Worm (Caenorhabditis elegans): Measurements from ENCODE around the gene sru-3.

DNA sequence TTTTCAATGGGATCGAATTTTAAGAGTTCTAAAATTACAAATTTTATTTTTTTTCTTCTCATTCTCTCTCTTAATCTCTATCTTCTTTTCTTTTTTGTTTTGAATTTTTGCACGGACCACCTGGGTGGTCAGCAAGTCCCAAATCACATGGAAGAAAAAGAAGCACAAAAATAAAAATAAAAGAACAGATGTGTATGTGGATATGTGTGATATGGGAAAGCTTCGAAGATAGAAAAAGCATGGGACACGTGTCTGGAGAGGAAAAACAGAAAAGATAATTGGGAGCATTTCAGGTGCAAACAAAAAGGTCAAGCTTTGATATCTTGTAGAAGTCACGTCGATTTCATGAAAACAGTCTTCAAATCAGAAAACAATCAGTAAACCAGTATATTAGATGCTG, 49.2 kb upstream of the sru-3 start, which contains the start of gene hsp-12.6:
- TF ChIP-seq nhr-25 (tag; optimal IDR thresholded peaks at IDR 0.05) (no peak), ceh-9 (tag; optimal IDR thresholded peaks at IDR 0.05) (no peak), lin-39 (tag; optimal IDR thresholded peaks at IDR 0.05) (no peak), unc-62 (GFP tag; optimal IDR thresholded peaks at IDR 0.05) (no peak), daf-12 (tag; optimal IDR thresholded peaks at IDR 0.05) (no peak)
